Worm (Caenorhabditis elegans): ENCODE results near the gene ZK742.3.

- TF ChIP-seq zag-1 (tag; optimal IDR thresholded peaks at IDR 0.05): no peak
- TF ChIP-seq snu-23 (GFP tag; optimal IDR thresholded peaks at IDR 0.05): no peak
These were observed 23.1 kb downstream of the ZK742.3 start for ce11 chrV:7786639-7787038.

Measured in whole organism, L1 larva.